Worm (Caenorhabditis elegans): ENCODE measurements around the gene nspd-6.

DNA sequence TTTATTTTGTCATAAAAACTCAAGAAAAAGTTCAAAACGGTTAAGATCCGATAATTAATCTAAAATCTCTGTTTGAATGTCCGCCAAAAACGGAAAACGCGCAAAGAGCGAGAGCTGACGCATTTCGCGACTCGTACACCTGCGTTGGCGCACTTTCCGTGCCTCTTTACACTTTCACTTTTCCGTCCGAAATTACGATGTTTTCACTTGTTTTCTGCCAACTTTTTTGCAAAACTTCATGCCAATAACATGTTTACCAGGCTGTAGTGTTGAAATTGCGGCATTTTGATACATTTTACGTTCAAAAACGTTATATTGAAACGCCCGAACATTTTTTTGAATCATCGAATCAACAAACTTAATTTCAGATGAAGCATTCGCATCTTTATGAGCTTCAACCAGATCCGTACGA, 18.2 kb upstream of the nspd-6 start, which contains the start of gene W03F8.4:
- TF ChIP-seq him-1 (tag; optimal IDR thresholded peaks at IDR 0.05) (no peak), dao-5 (tag; optimal IDR thresholded peaks at IDR 0.05) (no peak)
